Fruit fly (Drosophila melanogaster): ENCODE measurements around the gene alphaTub67C.

DNA sequence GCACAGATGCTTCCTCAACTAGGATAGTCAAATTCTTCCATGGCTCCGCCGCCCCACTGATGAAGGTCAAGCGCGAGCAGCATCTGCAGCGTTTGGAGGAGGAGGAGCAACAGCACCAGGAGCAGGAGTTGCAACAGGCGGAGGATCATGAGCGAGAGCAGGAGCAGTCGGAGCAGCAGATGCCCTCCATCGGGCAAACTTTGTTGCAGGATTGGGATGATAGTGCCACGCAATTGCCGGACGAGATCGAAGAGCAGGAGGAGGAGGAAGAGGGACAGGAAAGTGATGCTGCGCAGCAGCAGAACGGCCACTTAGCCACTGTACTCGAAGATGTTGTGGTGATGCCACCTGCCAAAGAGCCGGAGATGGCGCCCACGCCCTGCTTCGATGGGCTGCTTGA, 24.5 kb downstream of the alphaTub67C start:
- TF ChIP-seq dsf (GFP tag; optimal IDR thresholded peaks at IDR 0.05; ENCODE audit: borderline replicate concordance): no peak
- TF ChIP-seq usp (GFP tag; optimal IDR thresholded peaks at IDR 0.05): no peak
- TF ChIP-seq foxo (GFP tag; optimal IDR thresholded peaks at IDR 0.05): no peak
- no peak for TF ChIP-seq jim (GFP tag; optimal IDR thresholded peaks at IDR 0.05)

All from whole organism, wandering third instar larva.